Fruit fly (Drosophila melanogaster) Kc167 (cell line): ENCODE measurements around the gene jvl.

Experiments used
- Myc ChIP-seq: fragments of >200 bp; optimal IDR thresholded peaks from 2 replicates; lab custom pipeline; 2017; ENCODE audit warnings: missing external identifiers
- Sin3A ChIP-seq: fragments of >200 bp; optimal IDR thresholded peaks from 2 replicates; lab custom pipeline; 2018; ENCODE audit warnings: missing external identifiers
- h ChIP-seq: fragments of >200 bp; optimal IDR thresholded peaks from 3 replicates; lab custom pipeline; 2018; ENCODE audit warnings: missing external identifiers
- insv ChIP-seq: fragments of >200 bp; optimal IDR thresholded peaks from 3 replicates; lab custom pipeline; 2018; ENCODE audit warnings: missing external identifiers
- psq ChIP-seq: fragments of >200 bp; optimal IDR thresholded peaks from 2 replicates; lab custom pipeline; 2017; ENCODE audit warnings: missing external identifiers
- ttk ChIP-seq: sonication (Bioruptor generic); optimal IDR thresholded peaks from 2 replicates; lab custom pipeline; 2017; ENCODE audit warnings: missing external identifiers

Gene jvl

dm6 chr3R:14717076-14717711 is 24.2 kb upstream of the jvl start:
- TF ChIP-seq ttk (lab: Kevin White, UChicago) (no peak), Sin3A (lab: Kevin White, UChicago) (no peak), Myc (lab: Kevin White, UChicago) (no peak), psq (no peak), insv (lab: Kevin White, UChicago) (no peak), h (lab: Kevin White, UChicago) (no peak)

dm6 chr3R:14717712-14718097 is 23.7 kb upstream of the jvl start:
- no peak for TF ChIP-seq h (lab: Kevin White, UChicago)
- no peak for TF ChIP-seq psq
- TF ChIP-seq insv (lab: Kevin White, UChicago): no peak
- TF ChIP-seq Myc (lab: Kevin White, UChicago): no peak
- TF ChIP-seq ttk (lab: Kevin White, UChicago): no peak
- no peak for TF ChIP-seq Sin3A (lab: Kevin White, UChicago)

dm6 chr3R:14719380-14719779 is 22.0 kb upstream of the jvl start:
- TF ChIP-seq insv (lab: Kevin White, UChicago): no peak

- TF ChIP-seq insv (lab: Kevin White, UChicago): no peak
- no peak for TF ChIP-seq psq
- no peak for TF ChIP-seq ttk (lab: Kevin White, UChicago)
- no peak for TF ChIP-seq h (lab: Kevin White, UChicago)
- no peak for TF ChIP-seq Myc (lab: Kevin White, UChicago)
- no peak for TF ChIP-seq Sin3A (lab: Kevin White, UChicago)
Measured at dm6 chr3R:14720130-14720529, 21.3 kb upstream of the jvl start.

- no peak for TF ChIP-seq psq
- TF ChIP-seq h (lab: Kevin White, UChicago): no peak
- TF ChIP-seq ttk (lab: Kevin White, UChicago): no peak
- no peak for TF ChIP-seq insv (lab: Kevin White, UChicago)
- TF ChIP-seq Myc (lab: Kevin White, UChicago): no peak
- no peak for TF ChIP-seq Sin3A (lab: Kevin White, UChicago)
Measured at dm6 chr3R:14720885-14721284, 20.5 kb upstream of the jvl start.

dm6 chr3R:14721942-14722939 is 19.1 kb upstream of the jvl start:
- TF ChIP-seq insv (lab: Kevin White, UChicago) (no peak), ttk (lab: Kevin White, UChicago) (no peak), Sin3A (lab: Kevin White, UChicago) (no peak), h (lab: Kevin White, UChicago) (no peak), Myc (lab: Kevin White, UChicago) (no peak), psq (no peak)

dm6 chr3R:14723355-14723670 is 18.1 kb upstream of the jvl start:
- no peak for TF ChIP-seq Sin3A (lab: Kevin White, UChicago)
- TF ChIP-seq Myc (lab: Kevin White, UChicago): no peak
- no peak for TF ChIP-seq insv (lab: Kevin White, UChicago)
- no peak for TF ChIP-seq ttk (lab: Kevin White, UChicago)
- TF ChIP-seq h (lab: Kevin White, UChicago): no peak
- no peak for TF ChIP-seq psq

dm6 chr3R:14723671-14724500 is 17.5 kb upstream of the jvl start, which contains the start of gene kibra:
kibra (minus strand) TSS chr3R:14724261.
- TF ChIP-seq insv (lab: Kevin White, UChicago) (no peak), Myc (lab: Kevin White, UChicago) (no peak), ttk (lab: Kevin White, UChicago) (no peak), psq (no peak), h (lab: Kevin White, UChicago) (no peak), Sin3A (lab: Kevin White, UChicago) (no peak)

- no peak for TF ChIP-seq ttk (lab: Kevin White, UChicago)
- no peak for TF ChIP-seq insv (lab: Kevin White, UChicago)
- TF ChIP-seq Sin3A (lab: Kevin White, UChicago): no peak
- TF ChIP-seq h (lab: Kevin White, UChicago): no peak
- TF ChIP-seq psq: no peak
- TF ChIP-seq Myc (lab: Kevin White, UChicago): no peak
Measured at dm6 chr3R:14724501-14724859, 16.9 kb upstream of the jvl start.

dm6 chr3R:14728713-14729685 is 12.4 kb upstream of the jvl start:
- TF ChIP-seq psq (no peak), insv (lab: Kevin White, UChicago) (no peak), ttk (lab: Kevin White, UChicago) (no peak), Myc (lab: Kevin White, UChicago) (no peak), h (lab: Kevin White, UChicago) (no peak), Sin3A (lab: Kevin White, UChicago) (no peak)
